Worm (Caenorhabditis elegans) whole organism, L3 larva: ENCODE data around the gene ZK1248.17.

ENCODE experiments used
- ceh-82 ChIP-seq: fragments of 150-350 bp; optimal IDR thresholded peaks from 2 replicates; lab custom pipeline; 2014; ENCODE audit warnings: missing biosample characterization, missing genetic modification characterization
- elt-3 ChIP-seq, 3 experiments: fragments of 150-350 bp in 1 of 3; sonication (generic microtip) in 2 of 3; optimal IDR thresholded peaks; 2 replicates in 2 of 3; 4 replicates in 1 of 3; lab custom pipeline; 2014 to 2017; ENCODE audit warnings: missing biosample characterization in 3 of 3, missing genetic modification characterization in 3 of 3
- nfya-1 ChIP-seq: sonication (generic microtip); optimal IDR thresholded peaks from 2 replicates; lab custom pipeline; 2017; ENCODE audit warnings: missing genetic modification characterization, mild to moderate bottlenecking, missing compliant biosample characterization, antibody characterized with exemption, moderate library complexity; ENCODE audit not compliant: insufficient read depth
- nhr-237 ChIP-seq: fragments of 150-350 bp; optimal IDR thresholded peaks from 2 replicates; lab custom pipeline; 2014; ENCODE audit warnings: missing biosample characterization, missing genetic modification characterization
- nhr-77 ChIP-seq: fragments of 150-350 bp; optimal IDR thresholded peaks from 2 replicates; lab custom pipeline; 2014; ENCODE audit warnings: missing biosample characterization, missing genetic modification characterization

DNA sequence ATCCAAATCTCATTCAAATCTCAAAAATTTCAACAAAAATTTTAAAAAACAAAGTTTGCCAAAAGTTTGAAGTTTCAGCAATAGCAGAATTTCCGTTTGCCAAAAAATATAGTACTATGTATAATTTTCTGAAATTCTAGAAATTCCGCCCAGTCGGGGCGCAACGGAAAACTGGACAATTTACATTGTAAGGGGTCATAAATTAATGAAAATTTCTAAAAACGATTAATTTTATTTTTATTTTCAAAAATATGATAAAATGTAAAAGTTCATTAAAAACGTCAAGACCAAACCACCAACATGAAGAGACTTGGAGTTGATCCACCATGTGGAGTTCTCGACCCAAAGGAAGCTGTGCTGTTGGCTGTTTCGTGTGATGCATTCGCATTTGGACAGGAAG lies 27.0 kb downstream of the ZK1248.17 start, which contains the start of gene ZK1248.4:
- TF ChIP-seq nfya-1 (tag; lab: Kevin White, UChicago) (no peak), ceh-82 (tag; lab: Kevin White, UChicago) (no peak), nhr-237 (tag; lab: Kevin White, UChicago) (no peak), nhr-77 (tag; lab: Kevin White, UChicago) (no peak), elt-3 (tag; optimal IDR thresholded peaks at IDR 0.05; lab: Kevin White, UChicago) (no peak)
